Fruit fly (Drosophila melanogaster) whole organism, embryonic: Measurements from ENCODE around the gene CG42674.

Experiments
- Ada2b ChIP-seq: fragments of 200-800 bp; sonication (Bioruptor generic); IDR thresholded peaks from 2 replicates; pipeline ENCODE4 v1.3.6; 2022; ENCODE audit warnings: missing biosample characterization, missing genetic modification characterization
- BEAF-32 ChIP-seq: fragments of 200-800 bp; sonication (Bioruptor generic); optimal IDR thresholded peaks from 3 replicates; lab custom pipeline; 2017; ENCODE audit warnings: missing biosample characterization, missing genetic modification characterization, mild to moderate bottlenecking, moderate library complexity, missing genetic modification reagents
- CG11504 ChIP-seq: fragments of 200-800 bp; sonication (Bioruptor generic); optimal IDR thresholded peaks from 3 replicates; lab custom pipeline; 2019; ENCODE audit warnings: missing biosample characterization, mild to moderate bottlenecking, missing genetic modification characterization, moderate library complexity
- CG11560 ChIP-seq: fragments of 200-800 bp; sonication (Bioruptor generic); IDR thresholded peaks from 3 replicates; pipeline ENCODE4 v1.3.6; 2022; ENCODE audit warnings: missing biosample characterization, missing genetic modification characterization
- CG12104 ChIP-seq: fragments of 200-800 bp; sonication (Bioruptor generic); optimal IDR thresholded peaks from 3 replicates; lab custom pipeline; 2016; ENCODE audit warnings: missing biosample characterization, missing genetic modification characterization
- CG13123 ChIP-seq: fragments of 200-800 bp; sonication (Bioruptor generic); optimal IDR thresholded peaks from 2 replicates; lab custom pipeline; 2016; ENCODE audit warnings: missing biosample characterization, missing genetic modification characterization
- CG15514 ChIP-seq: fragments of 200-800 bp; sonication (Bioruptor generic); optimal IDR thresholded peaks from 3 replicates; lab custom pipeline; 2017; ENCODE audit warnings: missing biosample characterization, missing genetic modification characterization, mild to moderate bottlenecking, moderate library complexity, missing genetic modification reagents
- CG1647 ChIP-seq: fragments of 200-800 bp; sonication (Bioruptor generic); optimal IDR thresholded peaks from 3 replicates; lab custom pipeline; 2016; ENCODE audit warnings: missing biosample characterization, missing genetic modification characterization
- CG17361 ChIP-seq: fragments of 200-800 bp; sonication (Bioruptor generic); IDR thresholded peaks from 3 replicates; pipeline ENCODE4 v1.3.6; 2022; ENCODE audit warnings: missing biosample characterization, missing genetic modification characterization
- CG17385 ChIP-seq: fragments of 200-800 bp; sonication (Bioruptor generic); optimal IDR thresholded peaks from 3 replicates; lab custom pipeline; 2018; ENCODE audit warnings: missing biosample characterization, mild to moderate bottlenecking, missing genetic modification characterization
- CG17829 ChIP-seq: fragments of 200-800 bp; optimal IDR thresholded peaks from 2 replicates; lab custom pipeline; 2019; ENCODE audit warnings: missing biosample characterization, mild to moderate bottlenecking, missing genetic modification characterization, moderate library complexity
- CG1792 ChIP-seq: fragments of 200-800 bp; sonication (Bioruptor generic); optimal IDR thresholded peaks from 2 replicates; lab custom pipeline; 2016; ENCODE audit warnings: missing biosample characterization, missing genetic modification characterization
- CG18262 ChIP-seq: fragments of 200-800 bp; optimal IDR thresholded peaks from 3 replicates; lab custom pipeline; 2019; ENCODE audit warnings: missing biosample characterization, mild to moderate bottlenecking, missing genetic modification characterization, moderate library complexity
- CG18599 ChIP-seq: fragments of 200-800 bp; sonication (Bioruptor generic); optimal IDR thresholded peaks from 3 replicates; lab custom pipeline; 2017; ENCODE audit warnings: missing biosample characterization, missing genetic modification characterization, mild to moderate bottlenecking, moderate library complexity, missing genetic modification reagents
- CG3163 ChIP-seq: fragments of 200-800 bp; sonication (Bioruptor generic); optimal IDR thresholded peaks from 3 replicates; lab custom pipeline; 2016; ENCODE audit warnings: missing biosample characterization, missing genetic modification characterization
- CG32767 ChIP-seq: fragments of 200-800 bp; sonication (Bioruptor generic); IDR thresholded peaks from 2 replicates; pipeline ENCODE4 v1.3.6; 2022; ENCODE audit warnings: missing biosample characterization, missing genetic modification characterization
- CG34422 ChIP-seq: fragments of 200-800 bp; sonication (Bioruptor generic); IDR thresholded peaks from 3 replicates; pipeline ENCODE4 v1.3.6; 2022; ENCODE audit warnings: missing biosample characterization, missing genetic modification characterization
- CG3726 ChIP-seq: fragments of 200-800 bp; sonication (Bioruptor generic); IDR thresholded peaks from 3 replicates; pipeline ENCODE4, ENCODE4 v1.3.6; 2022; ENCODE audit warnings: missing biosample characterization, missing genetic modification characterization
- CG3847 ChIP-seq: fragments of 200-800 bp; sonication (Bioruptor generic); IDR thresholded peaks from 2 replicates; pipeline ENCODE4 v1.3.6; 2022; ENCODE audit warnings: missing biosample characterization, missing genetic modification characterization
- CG7556 ChIP-seq: fragments of 200-800 bp; sonication (Bioruptor generic); optimal IDR thresholded peaks from 2 replicates; lab custom pipeline; 2017; ENCODE audit warnings: missing biosample characterization, mild to moderate bottlenecking, missing genetic modification characterization
- CG7839 ChIP-seq: fragments of 200-800 bp; sonication (Bioruptor generic); optimal IDR thresholded peaks from 3 replicates; lab custom pipeline; 2018; ENCODE audit warnings: missing biosample characterization, mild to moderate bottlenecking, missing genetic modification characterization, moderate library complexity
- CG9727 ChIP-seq: fragments of 200-800 bp; sonication (Bioruptor generic); optimal IDR thresholded peaks from 3 replicates; lab custom pipeline; 2017; ENCODE audit warnings: missing biosample characterization, mild to moderate bottlenecking, missing genetic modification characterization
- CG9817 ChIP-seq: fragments of 200-800 bp; sonication (Bioruptor generic); optimal IDR thresholded peaks from 2 replicates; lab custom pipeline; 2018; ENCODE audit warnings: missing biosample characterization, mild to moderate bottlenecking, missing genetic modification characterization, moderate library complexity
- CG9876 ChIP-seq: fragments of 200-800 bp; sonication (Bioruptor generic); optimal IDR thresholded peaks from 2 replicates; lab custom pipeline; 2016; ENCODE audit warnings: missing biosample characterization, missing genetic modification characterization
- H15 ChIP-seq: fragments of 200-800 bp; sonication (Bioruptor generic); IDR thresholded peaks from 3 replicates; pipeline ENCODE4 v1.3.6; 2022; ENCODE audit warnings: missing biosample characterization, missing genetic modification characterization
- HHEX ChIP-seq: fragments of 200-800 bp; sonication (Bioruptor generic); optimal IDR thresholded peaks from 3 replicates; lab custom pipeline; 2017; ENCODE audit warnings: missing biosample characterization, mild to moderate bottlenecking, missing genetic modification characterization, missing genetic modification reagents
- Hand ChIP-seq: fragments of 200-800 bp; sonication (Bioruptor generic); optimal IDR thresholded peaks from 2 replicates; lab custom pipeline; 2017; ENCODE audit warnings: mild to moderate bottlenecking, missing biosample characterization, missing genetic modification reagents, missing genetic modification characterization
- Hmr ChIP-seq: fragments of 200-800 bp; sonication (Bioruptor generic); optimal IDR thresholded peaks from 3 replicates; lab custom pipeline; 2017; ENCODE audit warnings: mild to moderate bottlenecking, missing biosample characterization, missing genetic modification reagents, missing genetic modification characterization
- Jarid2 ChIP-seq: fragments of 200-800 bp; sonication (Bioruptor generic); optimal IDR thresholded peaks from 3 replicates; lab custom pipeline; 2017; ENCODE audit warnings: mild to moderate bottlenecking, missing biosample characterization, missing genetic modification reagents, missing genetic modification characterization
- Lim3 ChIP-seq: fragments of 200-800 bp; sonication (Bioruptor generic); IDR thresholded peaks from 2 replicates; pipeline ENCODE4 v1.3.6; 2022; ENCODE audit warnings: missing biosample characterization, missing genetic modification characterization
- MBD-R2 ChIP-seq: fragments of 200-800 bp; sonication (Bioruptor generic); IDR thresholded peaks from 2 replicates; pipeline ENCODE4 v1.3.6; 2022; ENCODE audit warnings: missing biosample characterization, missing genetic modification characterization
- Meics ChIP-seq: fragments of 200-800 bp; sonication (Bioruptor generic); optimal IDR thresholded peaks from 2 replicates; lab custom pipeline; 2017; ENCODE audit warnings: missing biosample characterization, mild to moderate bottlenecking, missing genetic modification characterization
- Neu2 ChIP-seq: fragments of 200-800 bp; sonication (Bioruptor generic); optimal IDR thresholded peaks from 3 replicates; lab custom pipeline; 2016; ENCODE audit warnings: missing biosample characterization, missing genetic modification characterization, borderline replicate concordance
- Opbp ChIP-seq: fragments of 200-800 bp; sonication (Bioruptor generic); IDR thresholded peaks from 3 replicates; pipeline ENCODE4 v1.3.6; 2022; ENCODE audit warnings: missing biosample characterization, missing genetic modification characterization; ENCODE audit not compliant: partially characterized antibody
- Scr ChIP-seq: fragments of 200-800 bp; sonication (Bioruptor generic); IDR thresholded peaks from 2 replicates; pipeline ENCODE4 v1.3.6; 2022; ENCODE audit warnings: missing biosample characterization, missing genetic modification characterization; ENCODE audit not compliant: partially characterized antibody
- Trl ChIP-seq, 3 experiments: fragments of >200 bp in 2 of 3; fragments of 200-800 bp in 1 of 3; sonication (Bioruptor generic) in 1 of 3; optimal IDR thresholded peaks; 2 replicates in 1 of 3; 3 replicates in 2 of 3; lab custom pipeline; 2016 to 2017; ENCODE audit warnings: missing biosample characterization in 1 of 3, missing genetic modification characterization in 1 of 3
- bowl ChIP-seq: fragments of 200-800 bp; sonication (Bioruptor generic); IDR thresholded peaks from 2 replicates; pipeline ENCODE4 v1.3.6; 2022; ENCODE audit warnings: missing biosample characterization, missing genetic modification characterization
- caup ChIP-seq: fragments of 200-800 bp; sonication (Bioruptor generic); optimal IDR thresholded peaks from 3 replicates; lab custom pipeline; 2017; ENCODE audit warnings: missing biosample characterization, mild to moderate bottlenecking, missing genetic modification characterization, moderate library complexity; ENCODE audit not compliant: severe bottlenecking
- crp ChIP-seq, 2 experiments: fragments of 200-800 bp; sonication (Bioruptor generic); optimal IDR thresholded peaks; 2 replicates in 1 of 2; 3 replicates in 1 of 2; lab custom pipeline; 2017; ENCODE audit warnings: missing biosample characterization in 2 of 2, missing genetic modification characterization in 2 of 2, mild to moderate bottlenecking in 1 of 2, moderate library complexity in 1 of 2
- danr ChIP-seq: fragments of 200-800 bp; sonication (Bioruptor generic); IDR thresholded peaks from 2 replicates; pipeline ENCODE4 v1.3.6; 2022; ENCODE audit warnings: missing biosample characterization, missing genetic modification characterization
- fru ChIP-seq: fragments of >200 bp; optimal IDR thresholded peaks from 2 replicates; lab custom pipeline; 2017
- gsb ChIP-seq: fragments of 200-800 bp; sonication (Bioruptor generic); IDR thresholded peaks from 2 replicates; pipeline ENCODE4 v1.3.6; 2022; ENCODE audit warnings: missing biosample characterization, missing genetic modification characterization
- lbe ChIP-seq: fragments of 200-800 bp; sonication (Bioruptor generic); optimal IDR thresholded peaks from 2 replicates; lab custom pipeline; 2016; ENCODE audit warnings: missing biosample characterization, mild to moderate bottlenecking, missing genetic modification characterization
- otp ChIP-seq: fragments of 200-800 bp; sonication (Bioruptor generic); IDR thresholded peaks from 3 replicates; pipeline ENCODE4, ENCODE4 v1.3.6; 2022; ENCODE audit warnings: missing biosample characterization, missing genetic modification characterization
- prd ChIP-seq, 3 experiments: fragments of >200 bp in 2 of 3; fragments of 200-800 bp in 1 of 3; sonication (Bioruptor generic) in 1 of 3; optimal IDR thresholded peaks in 2 of 3; IDR thresholded peaks in 1 of 3; 2 replicates in 2 of 3; 3 replicates in 1 of 3; pipeline versions ENCODE4 v1.3.6 to Lab custom; 2017 to 2022; ENCODE audit warnings: missing biosample characterization in 1 of 3, missing genetic modification characterization in 1 of 3
- ro ChIP-seq: fragments of 200-800 bp; sonication (Bioruptor generic); IDR thresholded peaks from 2 replicates; pipeline ENCODE4 v1.3.6; 2022; ENCODE audit warnings: missing biosample characterization, missing genetic modification characterization
- seq ChIP-seq: fragments of 200-800 bp; sonication (Bioruptor generic); IDR thresholded peaks from 2 replicates; pipeline ENCODE4 v1.3.6; 2022; ENCODE audit warnings: missing biosample characterization, missing genetic modification characterization
- sisA ChIP-seq: fragments of 200-800 bp; sonication (Bioruptor generic); IDR thresholded peaks from 2 replicates; pipeline ENCODE4 v1.3.6; 2022; ENCODE audit warnings: missing biosample characterization, missing genetic modification characterization
- zfh1 ChIP-seq: fragments of 200-800 bp; sonication (Bioruptor generic); IDR thresholded peaks from 3 replicates; pipeline ENCODE4 v1.3.6; 2022; ENCODE audit warnings: missing biosample characterization, missing genetic modification characterization
- zfh2 ChIP-seq: fragments of 200-800 bp; sonication (Bioruptor generic); optimal IDR thresholded peaks from 2 replicates; lab custom pipeline; 2016; ENCODE audit warnings: missing biosample characterization, missing genetic modification characterization

CG42674 gene

DNA sequence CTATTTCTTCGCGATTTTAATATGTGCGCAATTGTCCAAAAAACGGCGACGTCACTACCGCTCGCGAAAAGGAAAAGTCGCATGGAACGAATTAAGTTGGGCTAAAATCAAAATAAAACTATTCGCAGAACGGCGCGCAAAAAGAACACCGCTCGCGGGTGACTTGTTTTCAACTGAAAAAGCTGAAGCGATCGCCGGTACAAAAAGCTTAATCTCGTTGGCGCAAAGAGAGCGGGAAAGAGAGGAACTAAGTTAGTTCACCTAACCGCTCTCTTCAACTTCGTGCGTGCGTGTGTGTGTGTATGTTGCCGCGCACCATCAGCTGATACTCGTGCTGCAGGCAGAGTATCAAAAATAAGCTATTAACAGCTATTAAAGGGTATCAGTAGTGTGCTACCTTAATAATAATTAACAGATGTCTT lies at the start of gene CG42674:
CG42674 (minus strand) TSS at position 180 of the 422 bp plus-strand sequence.
- TF ChIP-seq CG7839 (no peak), seq (GFP tag; lab: Robert Waterston, UW) (0 out of 2 replicates have a peak, but pooled peaks have one; percentile 11), Ada2b (GFP tag; lab: Robert Waterston, UW) (no peak), CG12104 (GFP tag; lab: Kevin White, UChicago) (no peak), CG17385 (GFP tag; lab: Kevin White, UChicago) (peak; percentile 9), CG1647 (GFP tag; lab: Kevin White, UChicago) (no peak), bowl (no peak), BEAF-32 (GFP tag; lab: Kevin White, UChicago) (no peak), CG17829 (no peak), CG1792 (GFP tag; lab: Kevin White, UChicago) (no peak), Neu2 (GFP tag; lab: Kevin White, UChicago) (no peak), CG18262 (tag; lab: Kevin White, UChicago) (no peak), CG3847 (GFP tag; lab: Robert Waterston, UW) (no peak), Jarid2 (GFP tag; lab: Kevin White, UChicago) (peak; percentile 89), CG9817 (tag; lab: Kevin White, UChicago) (no peak), Meics (peak; percentile 12), MBD-R2 (GFP tag; lab: Robert Waterston, UW) (no peak), CG13123 (GFP tag; lab: Kevin White, UChicago) (no peak), CG11560 (tag; lab: Robert Waterston, UW) (no peak), CG3726 (GFP tag; lab: Robert Waterston, UW) (no peak), otp (GFP tag; lab: Robert Waterston, UW) (0 out of 3 replicates have a peak, but pooled peaks have one; percentile 37), Trl (optimal IDR thresholded peaks at IDR 0.05; lab: Kevin White, UChicago) (peak; percentile 75 to 77), Trl (GFP tag; optimal IDR thresholded peaks at IDR 0.05; lab: Kevin White, UChicago) (no peak), CG34422 (GFP tag; lab: Robert Waterston, UW) (peak; percentile 63; the same call in 1 of the 3 replicates), Hmr (no peak), CG11504 (tag; lab: Kevin White, UChicago) (peak; percentile 60), CG9876 (GFP tag; lab: Kevin White, UChicago) (no peak), sisA (GFP tag; lab: Robert Waterston, UW) (no peak), ro (GFP tag; lab: Robert Waterston, UW) (no peak), Lim3 (GFP tag; lab: Robert Waterston, UW) (no peak), Opbp (GFP tag; lab: Robert Waterston, UW) (no peak), HHEX (GFP tag; lab: Kevin White, UChicago) (no peak), crp (GFP tag; optimal IDR thresholded peaks at IDR 0.05; lab: Kevin White, UChicago) (peak in 1 of 2 experiments; percentile 65), CG3163 (GFP tag; lab: Kevin White, UChicago) (peak; percentile 97), caup (peak; percentile 3), prd (optimal IDR thresholded peaks at IDR 0.05; lab: Kevin White, UChicago) (no peak), prd (GFP tag; IDR thresholded peaks at IDR 0.05; lab: Robert Waterston, UW) (no peak), gsb (GFP tag; lab: Robert Waterston, UW) (no peak), CG17361 (GFP tag; lab: Robert Waterston, UW) (no peak), CG7556 (GFP tag; lab: Kevin White, UChicago) (no peak), zfh1 (GFP tag; lab: Robert Waterston, UW) (no peak), H15 (GFP tag; lab: Robert Waterston, UW) (no peak), danr (GFP tag; lab: Robert Waterston, UW) (no peak), Hand (no peak), lbe (GFP tag; lab: Kevin White, UChicago) (no peak), CG32767 (no peak), fru (no peak), Scr (GFP tag; lab: Robert Waterston, UW) (no peak), zfh2 (GFP tag; lab: Kevin White, UChicago) (no peak), CG18599 (GFP tag; lab: Kevin White, UChicago) (no peak), CG15514 (GFP tag; lab: Kevin White, UChicago) (peak; percentile 94), CG9727 (GFP tag; lab: Kevin White, UChicago) (no peak)
